Fruit fly (Drosophila melanogaster) whole organism, prepupa: ENCODE data around the gene CG17770.

Source experiments
- CG11294 ChIP-seq: fragments of 200-800 bp; sonication (Bioruptor generic); IDR thresholded peaks from 2 replicates; pipeline ENCODE4 v1.3.6; 2022; ENCODE audit warnings: missing biosample characterization, missing genetic modification characterization
- CG11902 ChIP-seq: fragments of 200-800 bp; sonication (Bioruptor generic); optimal IDR thresholded peaks from 3 replicates; lab custom pipeline; 2016; ENCODE audit warnings: missing biosample characterization, missing genetic modification characterization
- CG15336 ChIP-seq: fragments of 200-800 bp; sonication (Bioruptor generic); IDR thresholded peaks from 2 replicates; pipeline ENCODE4 v1.3.6; 2022; ENCODE audit warnings: missing biosample characterization, missing genetic modification characterization
- CG16779 ChIP-seq: fragments of 200-800 bp; sonication (Bioruptor generic); optimal IDR thresholded peaks from 3 replicates; lab custom pipeline; 2017; ENCODE audit warnings: missing biosample characterization, mild to moderate bottlenecking, missing genetic modification characterization
- CG31627 ChIP-seq: fragments of 200-800 bp; sonication (Bioruptor generic); optimal IDR thresholded peaks from 3 replicates; lab custom pipeline; 2016; ENCODE audit warnings: missing biosample characterization, missing genetic modification characterization
- CG8319 ChIP-seq: fragments of 200-800 bp; sonication (Bioruptor generic); optimal IDR thresholded peaks from 3 replicates; lab custom pipeline; 2016; ENCODE audit warnings: missing biosample characterization, missing genetic modification characterization
- Ets96B ChIP-seq: fragments of 200-800 bp; optimal IDR thresholded peaks from 2 replicates; lab custom pipeline; 2019; ENCODE audit warnings: missing biosample characterization, mild to moderate bottlenecking, missing genetic modification characterization, moderate library complexity
- Gug ChIP-seq: fragments of 200-800 bp; sonication (Bioruptor generic); IDR thresholded peaks from 2 replicates; pipeline ENCODE4 v1.3.6; 2022; ENCODE audit warnings: missing biosample characterization, missing genetic modification characterization
- Sox102F ChIP-seq: fragments of 200-800 bp; sonication (Bioruptor generic); optimal IDR thresholded peaks from 2 replicates; lab custom pipeline; 2016; ENCODE audit warnings: missing biosample characterization, mild to moderate bottlenecking, missing genetic modification characterization
- fd85E ChIP-seq: fragments of 200-800 bp; sonication (Bioruptor generic); optimal IDR thresholded peaks from 3 replicates; lab custom pipeline; 2016; ENCODE audit warnings: missing biosample characterization, missing genetic modification characterization
- lz ChIP-seq: fragments of 200-800 bp; sonication (Bioruptor generic); optimal IDR thresholded peaks from 3 replicates; lab custom pipeline; 2016; ENCODE audit warnings: missing biosample characterization, missing genetic modification characterization
- salr ChIP-seq, 2 experiments: fragments of 200-800 bp; sonication (Bioruptor generic); optimal IDR thresholded peaks; 3 replicates each; lab custom pipeline; 2016 to 2018; ENCODE audit warnings: missing biosample characterization in 2 of 2, missing genetic modification characterization in 2 of 2, mild to moderate bottlenecking in 1 of 2
- vri ChIP-seq: fragments of 200-800 bp; sonication (Bioruptor generic); optimal IDR thresholded peaks from 3 replicates; lab custom pipeline; 2016; ENCODE audit warnings: missing biosample characterization, mild to moderate bottlenecking, missing genetic modification characterization

DNA sequence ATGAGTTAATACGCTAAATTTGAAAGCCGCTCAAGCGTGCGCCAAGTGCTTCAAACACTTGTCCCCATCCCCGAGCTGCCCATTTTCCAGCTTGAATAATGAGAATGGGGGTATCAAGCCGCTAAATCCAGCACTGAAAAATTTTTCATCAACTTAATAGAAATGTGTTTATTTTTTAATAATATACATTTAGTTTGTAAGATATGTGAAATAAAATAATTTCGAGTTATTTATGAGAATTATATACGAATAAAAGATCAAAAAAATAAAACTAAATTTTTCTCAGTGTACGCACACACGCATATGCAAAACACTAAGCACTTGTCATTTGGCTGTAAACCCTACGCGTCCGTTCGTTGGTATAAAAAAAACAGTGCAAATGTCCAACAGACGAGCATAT, 43.1 kb downstream of the CG17770 start:
- TF ChIP-seq CG11294 (GFP tag; lab: Robert Waterston, UW) (no peak), salr (GFP tag; optimal IDR thresholded peaks at IDR 0.05; lab: Kevin White, UChicago) (no peak), fd85E (GFP tag; lab: Kevin White, UChicago) (no peak), CG16779 (no peak), Sox102F (GFP tag; lab: Kevin White, UChicago) (no peak), Gug (GFP tag; lab: Robert Waterston, UW) (no peak), CG11902 (GFP tag; lab: Kevin White, UChicago) (no peak), vri (GFP tag; lab: Kevin White, UChicago) (no peak), CG15336 (GFP tag; lab: Robert Waterston, UW) (peak; percentile 58), CG8319 (no peak), CG31627 (no peak), Ets96B (tag; lab: Kevin White, UChicago) (peak; percentile 10), lz (GFP tag; lab: Kevin White, UChicago) (no peak)
